Worm (Caenorhabditis elegans): ENCODE results near the gene Y44A6D.7.

Gene Y44A6D.7

DNA sequence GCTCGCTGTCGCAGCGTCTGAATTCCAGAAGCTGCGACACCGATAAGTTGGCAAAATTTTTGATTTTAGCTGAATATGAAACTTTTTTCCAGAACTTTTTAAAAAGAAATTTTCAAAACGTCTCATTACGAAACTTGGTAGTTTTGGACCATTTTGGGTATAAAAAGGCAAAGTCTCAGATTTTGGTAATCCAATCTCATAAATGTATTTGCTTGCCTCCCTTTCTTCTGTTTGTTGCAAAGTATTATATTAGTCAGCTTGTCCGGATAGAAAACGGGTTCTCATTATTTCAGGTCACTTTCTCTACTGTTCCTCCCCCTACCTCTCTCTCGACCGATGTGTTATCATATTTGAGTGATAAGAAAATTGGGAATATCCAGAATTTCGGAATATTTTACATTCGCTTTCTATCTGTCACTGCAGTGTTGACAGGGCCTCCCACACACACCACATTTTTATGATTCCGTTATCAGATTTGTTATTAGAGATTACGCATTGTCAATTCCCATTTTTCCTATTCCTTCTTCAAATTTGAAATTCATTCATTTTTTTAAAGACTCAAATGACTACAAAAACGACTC is 39.1 kb downstream of the Y44A6D.7 start, which contains the start of gene F31D4.5:
Gene F31D4.5 (plus strand): TSS at position 491 of the 581 bp plus-strand sequence.
- no peak for TF ChIP-seq unc-98 (GFP tag; IDR thresholded peaks at IDR 0.05)
- no peak for TF ChIP-seq efl-1 (optimal IDR thresholded peaks at IDR 0.05)
- peak in 1 of 2 experiments; percentile 61 for TF ChIP-seq efl-1 (GFP tag; optimal IDR thresholded peaks at IDR 0.05 in 1 of 2)

- no peak for TF ChIP-seq snpc-4 (tag; optimal IDR thresholded peaks at IDR 0.05)
- TF ChIP-seq blmp-1 (tag; optimal IDR thresholded peaks at IDR 0.05), result peak; percentile 71
- no peak for TF ChIP-seq nhr-84 (tag; optimal IDR thresholded peaks at IDR 0.05)
These were observed 46.6 kb downstream of the Y44A6D.7 start, which contains the start of gene try-4 for ce11 chrV:20861080-20861479. try-4 (minus strand) TSS chrV:20861153.

DNA sequence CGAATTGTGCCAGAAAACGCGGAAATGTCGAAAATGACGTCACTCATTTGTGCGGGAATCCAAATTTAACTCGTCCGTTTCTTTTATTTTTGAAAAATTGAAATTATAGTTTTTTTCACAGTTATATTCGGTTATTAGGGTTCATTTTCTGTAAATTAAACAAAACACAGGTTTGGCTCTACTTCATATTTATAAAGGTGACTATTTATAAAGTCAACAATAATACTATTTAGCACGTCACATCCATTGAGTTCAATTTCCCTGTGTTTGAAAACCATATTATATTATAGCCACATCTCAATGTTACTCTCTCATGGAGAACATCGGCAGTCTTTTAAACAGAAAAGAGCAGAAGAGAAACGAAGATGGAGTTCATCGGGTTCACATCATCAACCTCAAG is 48.2 kb downstream of the Y44A6D.7 start, which contains the start of gene twk-35:
Gene twk-35 (plus strand): TSS at position 301 of the 400 bp plus-strand sequence.
- TF ChIP-seq zag-1 (tag; optimal IDR thresholded peaks at IDR 0.05), result no peak
- TF ChIP-seq nhr-85 (tag), result no peak
- no peak for TF ChIP-seq unc-98 (GFP tag; IDR thresholded peaks at IDR 0.05)
- no peak for TF ChIP-seq pag-3 (tag; optimal IDR thresholded peaks at IDR 0.05; ENCODE audit: borderline replicate concordance, insufficient read depth)
- TF ChIP-seq nhr-11 (tag; optimal IDR thresholded peaks at IDR 0.05), result no peak
- TF ChIP-seq nhr-237 (tag; optimal IDR thresholded peaks at IDR 0.05), result no peak
- no peak for TF ChIP-seq mef-2 (tag; optimal IDR thresholded peaks at IDR 0.05)
- TF ChIP-seq fkh-8 (tag; optimal IDR thresholded peaks at IDR 0.05), result no peak
- no peak for TF ChIP-seq C04F5.9 (tag; optimal IDR thresholded peaks at IDR 0.05)
- no peak for TF ChIP-seq pax-3 (tag; optimal IDR thresholded peaks at IDR 0.05)
- no peak for TF ChIP-seq isw-1 (GFP tag; IDR thresholded peaks at IDR 0.05)
- TF ChIP-seq Y116A8C.19 (tag; optimal IDR thresholded peaks at IDR 0.05; ENCODE audit: borderline replicate concordance), result no peak
- TF ChIP-seq aly-2 (tag; optimal IDR thresholded peaks at IDR 0.05), result no peak
- no peak for TF ChIP-seq nhr-12 (tag; optimal IDR thresholded peaks at IDR 0.05)

Measured in whole organism, L1 larva.